Worm (Caenorhabditis elegans) whole organism, L4 larva: ENCODE measurements around the gene ztf-1.

Experiments
- F10B5.3 ChIP-seq: sonication (generic microtip); optimal IDR thresholded peaks from 2 replicates; lab custom pipeline; 2016; ENCODE audit warnings: mild to moderate bottlenecking, missing genetic modification characterization, missing compliant biosample characterization
- F26F4.8 ChIP-seq: fragments of 200-800 bp; sonication (Bioruptor generic); conservative IDR thresholded peaks from 2 replicates; pipeline ENCODE4 v1.3.6; 2022; ENCODE audit warnings: missing genetic modification characterization, missing compliant biosample characterization
- F49E8.2 ChIP-seq: sonication (generic microtip); optimal IDR thresholded peaks from 2 replicates; lab custom pipeline; 2016; ENCODE audit warnings: missing compliant biosample characterization, mild to moderate bottlenecking, missing genetic modification characterization, borderline replicate concordance
- R02D3.7 ChIP-seq: fragments of 150-350 bp; sonication (generic microtip); optimal IDR thresholded peaks from 3 replicates; lab custom pipeline; 2014; ENCODE audit warnings: missing biosample characterization, missing genetic modification characterization
- Y48G9A.11 ChIP-seq: fragments of 200-800 bp; sonication (Bioruptor generic); IDR thresholded peaks from 2 replicates; pipeline ENCODE4 v1.3.6; 2022; ENCODE audit warnings: missing genetic modification reagents, missing genetic modification characterization, missing compliant biosample characterization
- ZK546.5 ChIP-seq, 2 experiments: sonication (generic microtip); optimal IDR thresholded peaks; 2 replicates each; lab custom pipeline; 2017; ENCODE audit warnings: missing biosample characterization in 2 of 2, missing genetic modification characterization in 2 of 2
- aha-1 ChIP-seq: fragments of 150-350 bp; peaks from one replicate; lab custom pipeline; 2014; ENCODE audit warnings: missing biosample characterization, missing genetic modification characterization
- ceh-20 ChIP-seq: fragments of 200-800 bp; sonication (Bioruptor generic); IDR thresholded peaks from 2 replicates; pipeline ENCODE4 v1.3.6; 2022; ENCODE audit warnings: missing genetic modification reagents, missing genetic modification characterization, missing compliant biosample characterization
- ceh-32 ChIP-seq: sonication (generic microtip); optimal IDR thresholded peaks from 2 replicates; lab custom pipeline; 2016; ENCODE audit warnings: mild to moderate bottlenecking, missing genetic modification characterization, missing compliant biosample characterization; ENCODE audit not compliant: poor library complexity
- ceh-44 ChIP-seq: fragments of 200-800 bp; sonication (Bioruptor generic); IDR thresholded peaks from 2 replicates; pipeline ENCODE4 v1.3.6; 2022; ENCODE audit warnings: missing genetic modification reagents, missing genetic modification characterization, missing compliant biosample characterization
- ceh-82 ChIP-seq: sonication (generic microtip); optimal IDR thresholded peaks from 2 replicates; lab custom pipeline; 2017; ENCODE audit warnings: missing biosample characterization, missing genetic modification characterization
- daf-19 ChIP-seq: fragments of 200-800 bp; sonication (Bioruptor generic); conservative IDR thresholded peaks from 2 replicates; pipeline ENCODE4 v1.3.6; 2022; ENCODE audit warnings: missing genetic modification characterization, missing compliant biosample characterization
- daf-8 ChIP-seq: fragments of 200-800 bp; sonication (Bioruptor generic); IDR thresholded peaks from 2 replicates; pipeline ENCODE4 v1.3.6; 2022; ENCODE audit warnings: missing genetic modification characterization, missing compliant biosample characterization
- duxl-1 ChIP-seq: sonication (generic microtip); optimal IDR thresholded peaks from 2 replicates; lab custom pipeline; 2016; ENCODE audit warnings: mild to moderate bottlenecking, missing genetic modification characterization, moderate library complexity, missing compliant biosample characterization; ENCODE audit not compliant: poor library complexity
- fos-1 ChIP-seq: fragments of 150-350 bp; optimal IDR thresholded peaks from 2 replicates; lab custom pipeline; 2014; ENCODE audit warnings: missing biosample characterization, missing genetic modification characterization
- hlh-11 ChIP-seq: fragments of 200-800 bp; sonication (Bioruptor generic); optimal IDR thresholded peaks from 2 replicates; lab custom pipeline; 2018; ENCODE audit warnings: mild to moderate bottlenecking, missing genetic modification characterization, missing compliant biosample characterization
- hlh-30 ChIP-seq: sonication (generic microtip); optimal IDR thresholded peaks from 2 replicates; lab custom pipeline; 2017; ENCODE audit warnings: antibody characterized with exemption, mild to moderate bottlenecking, missing genetic modification characterization, missing compliant biosample characterization; ENCODE audit not compliant: insufficient read depth
- hmg-1.1 ChIP-seq: fragments of 200-800 bp; sonication (Bioruptor generic); IDR thresholded peaks from 2 replicates; pipeline ENCODE4 v1.3.6; 2022; ENCODE audit warnings: missing genetic modification reagents, missing genetic modification characterization, missing compliant biosample characterization
- jun-1 ChIP-seq: fragments of 150-350 bp; optimal IDR thresholded peaks from 2 replicates; lab custom pipeline; 2014; ENCODE audit warnings: missing biosample characterization, missing genetic modification reagents, missing genetic modification characterization
- lir-3 ChIP-seq: sonication (generic microtip); optimal IDR thresholded peaks from 2 replicates; lab custom pipeline; 2016; ENCODE audit warnings: mild to moderate bottlenecking, missing genetic modification characterization, missing compliant biosample characterization
- lsy-2 ChIP-seq, 2 experiments: fragments of 150-350 bp in 1 of 2; sonication (generic microtip) in 1 of 2; optimal IDR thresholded peaks; 2 replicates each; lab custom pipeline; 2014 to 2017; ENCODE audit warnings: missing biosample characterization in 2 of 2, missing genetic modification characterization in 2 of 2
- mep-1 ChIP-seq: fragments of 150-350 bp; sonication (generic microtip); optimal IDR thresholded peaks from 3 replicates; lab custom pipeline; 2014; ENCODE audit warnings: missing biosample characterization, missing genetic modification characterization
- mes-2 ChIP-seq: sonication (generic microtip); optimal IDR thresholded peaks from 2 replicates; lab custom pipeline; 2016; ENCODE audit warnings: missing genotype, mild to moderate bottlenecking, missing genetic modification characterization, missing compliant biosample characterization; ENCODE audit not compliant: poor library complexity, severe bottlenecking
- nhr-25 ChIP-seq: sonication (generic microtip); optimal IDR thresholded peaks from 2 replicates; lab custom pipeline; 2017; ENCODE audit warnings: missing genetic modification characterization, mild to moderate bottlenecking, missing compliant biosample characterization, antibody characterized with exemption, moderate library complexity, borderline replicate concordance; ENCODE audit not compliant: insufficient read depth
- nhr-28 ChIP-seq: fragments of 150-350 bp; optimal IDR thresholded peaks from 2 replicates; lab custom pipeline; 2014; ENCODE audit warnings: missing biosample characterization, missing genetic modification characterization
- nhr-48 ChIP-seq: sonication (generic microtip); optimal IDR thresholded peaks from 2 replicates; lab custom pipeline; 2016; ENCODE audit warnings: mild to moderate bottlenecking, missing genetic modification characterization, missing compliant biosample characterization
- pqm-1 ChIP-seq: sonication (generic microtip); optimal IDR thresholded peaks from 2 replicates; lab custom pipeline; 2017; ENCODE audit warnings: missing biosample characterization, missing genetic modification characterization
- sdz-12 ChIP-seq: fragments of 200-800 bp; sonication (Bioruptor generic); optimal IDR thresholded peaks from 2 replicates; lab custom pipeline; 2018; ENCODE audit warnings: mild to moderate bottlenecking, missing genetic modification characterization, missing compliant biosample characterization
- set-16 ChIP-seq: fragments of 200-800 bp; sonication (Bioruptor generic); IDR thresholded peaks from 2 replicates; pipeline ENCODE4 v1.3.6; 2022; ENCODE audit warnings: missing genetic modification reagents, missing genetic modification characterization, missing compliant biosample characterization
- unc-62 ChIP-seq, 3 experiments: fragments of 150-350 bp in 1 of 3; sonication (generic microtip); optimal IDR thresholded peaks in 2 of 3; peaks in 1 of 3; 1 replicate in 1 of 3; 2 replicates in 2 of 3; lab custom pipeline; 2014 to 2017; ENCODE audit warnings: missing biosample characterization in 3 of 3, missing genetic modification characterization in 3 of 3, missing genetic modification reagents in 3 of 3, missing genotype in 1 of 3
- vab-7 ChIP-seq: fragments of 200-800 bp; sonication (Bioruptor generic); IDR thresholded peaks from 2 replicates; pipeline ENCODE4 v1.3.6; 2022; ENCODE audit warnings: missing genetic modification reagents, missing genetic modification characterization, missing compliant biosample characterization
- zip-2 ChIP-seq: fragments of 150-350 bp; optimal IDR thresholded peaks from 2 replicates; lab custom pipeline; 2014; ENCODE audit warnings: missing biosample characterization, missing genetic modification characterization
- ztf-11 ChIP-seq: fragments of 150-350 bp; optimal IDR thresholded peaks from 2 replicates; lab custom pipeline; 2014; ENCODE audit warnings: missing biosample characterization, missing genetic modification characterization

Gene ztf-1

DNA sequence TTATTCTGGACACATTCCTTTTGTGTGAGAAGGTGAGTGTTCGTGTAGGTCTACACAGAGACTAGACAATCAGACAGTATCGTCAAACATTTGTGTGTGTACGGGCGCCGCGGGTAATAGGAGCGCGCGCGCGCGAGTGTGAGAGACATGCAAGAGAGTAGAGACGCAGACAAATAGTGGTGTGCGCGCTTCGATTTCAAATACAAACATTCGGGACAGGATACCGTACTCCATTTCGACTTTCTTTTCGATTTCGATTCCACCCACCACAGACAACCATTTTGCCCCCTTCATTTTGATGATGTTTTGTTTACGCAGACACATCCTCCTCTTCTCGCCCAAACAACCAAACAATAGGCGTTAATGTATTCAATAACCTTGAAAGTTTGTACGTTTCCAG lies 2.6 kb upstream of the ztf-1 start (continued):
- TF ChIP-seq F10B5.3 (tag; lab: Kevin White, UChicago) (peak; percentile 16), hmg-1.1 (GFP tag; lab: Robert Waterston, UW) (peak; percentile 64), Y48G9A.11 (GFP tag; lab: Robert Waterston, UW) (no peak), jun-1 (tag; lab: Kevin White, UChicago) (peak; percentile 28), sdz-12 (GFP tag; lab: Kevin White, UChicago) (no peak), F49E8.2 (tag; lab: Kevin White, UChicago) (no peak), hlh-11 (tag; lab: Kevin White, UChicago) (peak; percentile 95), unc-62 (GFP tag; optimal IDR thresholded peaks at IDR 0.05 in 1 of 2; lab: Kevin White, UChicago) (peak in 1 of 2 experiments; percentile 99), unc-62 (tag; optimal IDR thresholded peaks at IDR 0.05; lab: Kevin White, UChicago) (no peak), daf-19 (GFP tag; lab: Robert Waterston, UW) (no peak), ZK546.5 (tag; optimal IDR thresholded peaks at IDR 0.05; lab: Kevin White, UChicago) (no peak), nhr-25 (tag; lab: Kevin White, UChicago) (peak; percentile 89)

DNA sequence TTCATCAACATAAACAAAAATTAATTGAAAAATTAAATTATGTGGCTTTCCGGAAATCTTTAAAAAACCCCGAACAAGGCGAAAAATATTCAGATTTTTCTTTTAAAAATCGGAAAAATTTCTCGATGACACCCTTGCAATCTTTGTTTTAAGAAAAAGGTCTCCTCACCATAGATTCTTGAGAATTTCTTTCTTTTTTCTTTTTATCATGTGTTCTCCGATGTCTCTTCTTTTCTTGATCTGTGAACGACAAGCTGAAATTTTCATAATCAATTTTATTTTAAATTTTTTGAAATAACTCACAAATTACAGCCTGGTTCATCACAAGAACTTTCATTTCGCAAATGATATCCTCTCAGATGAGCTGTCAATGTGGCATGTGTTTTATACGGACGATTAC lies 916 bp downstream of the ztf-1 start, which contains the start of the genes zfp-1 and F54F2.14:
Gene zfp-1, plus strand, starts transcription at position 301 of the 400 bp plus-strand sequence.
Gene F54F2.14, plus strand, starts transcription at position 312 of the 400 bp plus-strand sequence.
- TF ChIP-seq ztf-11 (tag; lab: Kevin White, UChicago) = no peak
- TF ChIP-seq ceh-32 (tag; lab: Kevin White, UChicago) = no peak
- no peak for TF ChIP-seq R02D3.7 (tag; lab: Kevin White, UChicago)
- TF ChIP-seq duxl-1 = no peak
- TF ChIP-seq ceh-82 (tag; lab: Kevin White, UChicago) = no peak
- TF ChIP-seq pqm-1 (tag; lab: Kevin White, UChicago) = no peak
- TF ChIP-seq ceh-20 (GFP tag; lab: Robert Waterston, UW) = no peak
- no peak for TF ChIP-seq mes-2 (tag; lab: Kevin White, UChicago)
- TF ChIP-seq vab-7 (GFP tag; lab: Robert Waterston, UW) = no peak
- TF ChIP-seq F26F4.8 (GFP tag; lab: Robert Waterston, UW) = no peak
- TF ChIP-seq zip-2 (tag; lab: Kevin White, UChicago) = no peak
- no peak for TF ChIP-seq hlh-30 (tag; lab: Kevin White, UChicago)
- TF ChIP-seq ceh-44 (GFP tag; lab: Robert Waterston, UW) = no peak

DNA sequence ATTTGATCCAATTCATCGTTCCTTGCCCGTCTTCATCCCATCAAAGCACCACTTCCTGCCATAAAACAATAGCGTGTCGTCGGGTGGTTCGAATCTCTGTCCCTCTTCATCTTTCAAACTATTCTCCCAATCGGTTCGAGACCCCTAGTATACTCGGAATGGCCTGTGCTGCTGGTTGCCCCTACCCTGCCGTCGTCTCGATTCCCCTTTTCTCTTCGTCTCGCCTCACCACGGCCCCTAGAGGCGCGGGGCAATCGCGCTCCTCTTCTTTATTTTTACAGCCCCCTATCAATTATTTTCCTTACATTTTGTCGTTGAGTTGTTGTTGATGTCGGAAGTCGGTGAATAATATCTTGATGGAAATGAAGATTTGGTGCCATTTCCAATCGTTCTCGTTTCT lies 3.5 kb downstream of the ztf-1 start:
- TF ChIP-seq aha-1 (tag; lab: Kevin White, UChicago) = peak; percentile 84
- TF ChIP-seq mep-1 (tag; lab: Kevin White, UChicago) = no peak
- TF ChIP-seq set-16 (GFP tag; lab: Robert Waterston, UW) = peak; percentile 36; the same call in 1 of the 2 replicates
- TF ChIP-seq nhr-48 (tag; lab: Kevin White, UChicago) = no peak
- TF ChIP-seq lsy-2 (tag; optimal IDR thresholded peaks at IDR 0.05; lab: Kevin White, UChicago) = peak in 1 of 2 experiments; percentile 8
- TF ChIP-seq, all 104 proteins: peak for 3

DNA sequence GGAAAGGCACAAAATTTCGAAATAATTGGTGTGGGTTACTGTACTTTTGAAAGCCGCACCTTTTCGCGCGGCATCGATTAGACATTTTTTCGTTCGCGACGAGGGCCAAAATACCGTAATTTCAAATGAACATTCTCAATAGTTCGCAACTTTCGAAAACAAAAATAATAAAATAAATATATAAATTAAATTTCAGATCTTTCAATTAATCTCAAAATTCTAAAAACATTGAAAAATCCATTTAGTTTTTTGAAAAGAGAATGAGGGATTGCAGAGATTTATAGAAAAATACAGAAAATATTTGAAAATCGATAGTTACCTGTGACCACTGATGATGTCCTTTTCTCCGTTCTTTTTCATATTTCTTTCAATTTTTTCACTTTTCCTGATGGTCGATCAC lies 6.1 kb downstream of the ztf-1 start, which contains the start of gene K02D10.8:
Gene K02D10.8, plus strand, starts transcription at position 301 of the 400 bp plus-strand sequence.
- no peak for TF ChIP-seq daf-8 (GFP tag; lab: Robert Waterston, UW)
- no peak for TF ChIP-seq fos-1 (tag; lab: Kevin White, UChicago)
- TF ChIP-seq nhr-28 = no peak
- no peak for TF ChIP-seq lir-3 (tag; lab: Kevin White, UChicago)
